2 worm cellular contexts compared by ENCODE assay signal in genomic region chrX:10664759-10665158, ce11.
TF ChIP-seq lines count a peak whose summit lies in the region.

No protein-coding gene starts in this region.

TF ChIP-seq in whole organism, L3 larva, 47 proteins besides CTCF, POLR2A, EP300 and RAD21:
- TF ChIP-seq ceh-28 (tag; optimal IDR thresholded peaks at IDR 0.05; lab: Kevin White, UChicago) (peak; percentile 72), ZK546.5 (tag; optimal IDR thresholded peaks at IDR 0.05; lab: Kevin White, UChicago) (no peak)
TF ChIP-seq in whole organism, L3 larva: peak in this region for 1.

TF ChIP-seq in whole organism, L4 larva, 104 proteins besides CTCF, POLR2A, EP300 and RAD21:
- TF ChIP-seq ceh-28 (tag; optimal IDR thresholded peaks at IDR 0.05; lab: Kevin White, UChicago) (peak; percentile 83), ztf-11 (tag; optimal IDR thresholded peaks at IDR 0.05; lab: Kevin White, UChicago) (no peak), ZK337.2 (GFP tag; IDR thresholded peaks at IDR 0.05; lab: Robert Waterston, UW) (no peak)

Comparison
In these comparisons a context has a peak if more than half of its experiments do, and no peak if none do; other contexts are left out.
1. Of the 28 proteins assayed by ChIP-seq in both whole organism, L4 larva and whole organism, L3 larva: peak only in whole organism, L4 larva: none; only in whole organism, L3 larva: none; in both: ceh-28; in neither: 27.